6 worm cellular contexts compared by ENCODE assay signal in genomic region chrX:10216344-10216743, ce11.
A peak's percentile ranks its signal among the peaks of the same experiment; 100 is the strongest.
TF ChIP-seq lines count a peak whose summit lies in the region.

No protein-coding gene starts in this region.

TF ChIP-seq in whole organism, L1 larva, 84 proteins besides CTCF, POLR2A, EP300 and RAD21 (continues in another document):
- TF ChIP-seq snpc-4 (tag; optimal IDR thresholded peaks at IDR 0.05; lab: Kevin White, UChicago): no peak
- TF ChIP-seq efl-1 (optimal IDR thresholded peaks at IDR 0.05; lab: Kevin White, UChicago): no peak
- TF ChIP-seq efl-1 (GFP tag; optimal IDR thresholded peaks at IDR 0.05 in 1 of 2; lab: Kevin White, UChicago): peak in 1 of 2 experiments; percentile 61
- peak; percentile 8 for TF ChIP-seq nhr-20 (tag; optimal IDR thresholded peaks at IDR 0.05; lab: Kevin White, UChicago)
- TF ChIP-seq elt-2 (tag; optimal IDR thresholded peaks at IDR 0.05; lab: Kevin White, UChicago): peak; percentile 55
- TF ChIP-seq lin-14 (GFP tag; optimal IDR thresholded peaks at IDR 0.05; lab: Kevin White, UChicago): no peak
- TF ChIP-seq isw-1 (GFP tag; IDR thresholded peaks at IDR 0.05; lab: Robert Waterston, UW): no peak
- TF ChIP-seq ets-5 (GFP tag; IDR thresholded peaks at IDR 0.05; lab: Robert Waterston, UW): no peak
- TF ChIP-seq mdl-1 (tag; optimal IDR thresholded peaks at IDR 0.05; lab: Kevin White, UChicago): no peak
- no peak for TF ChIP-seq C04F5.9 (tag; optimal IDR thresholded peaks at IDR 0.05; lab: Kevin White, UChicago)
- TF ChIP-seq lin-35 (GFP tag; optimal IDR thresholded peaks at IDR 0.05; lab: Kevin White, UChicago): peak in 1 of 2 experiments; percentile 31
- no peak for TF ChIP-seq C16A3.4 (tag; optimal IDR thresholded peaks at IDR 0.05; lab: Kevin White, UChicago)
- TF ChIP-seq lsy-2 (tag; optimal IDR thresholded peaks at IDR 0.05; lab: Kevin White, UChicago): no peak
- no peak for TF ChIP-seq mab-9 (GFP tag; IDR thresholded peaks at IDR 0.05; lab: Robert Waterston, UW)
- TF ChIP-seq nhr-47 (tag; optimal IDR thresholded peaks at IDR 0.05; lab: Kevin White, UChicago): no peak
- no peak for TF ChIP-seq C34B4.2 (tag; optimal IDR thresholded peaks at IDR 0.05; lab: Kevin White, UChicago)

TF ChIP-seq in whole organism, L2 larva, 48 proteins besides CTCF, POLR2A, EP300 and RAD21:
- TF ChIP-seq fos-1 (tag; optimal IDR thresholded peaks at IDR 0.05; lab: Kevin White, UChicago) (peak; percentile 36), unc-55 (GFP tag; optimal IDR thresholded peaks at IDR 0.05; lab: Kevin White, UChicago) (peak; percentile 37), nhr-21 (tag; optimal IDR thresholded peaks at IDR 0.05; lab: Kevin White, UChicago) (no peak), crh-2 (tag; optimal IDR thresholded peaks at IDR 0.05; lab: Kevin White, UChicago) (peak; percentile 44)
TF ChIP-seq in whole organism, L2 larva: peak in this region for 3.

TF ChIP-seq in whole organism, L3 larva, 47 proteins besides CTCF, POLR2A, EP300 and RAD21:
- TF ChIP-seq egl-27 (tag; optimal IDR thresholded peaks at IDR 0.05; lab: Kevin White, UChicago) (no peak), lin-39 (tag; optimal IDR thresholded peaks at IDR 0.05; lab: Kevin White, UChicago) (no peak), lin-15B (tag; optimal IDR thresholded peaks at IDR 0.05; lab: Kevin White, UChicago) (no peak), nhr-28 (tag; optimal IDR thresholded peaks at IDR 0.05; lab: Kevin White, UChicago) (peak; percentile 52), skn-1 (tag; optimal IDR thresholded peaks at IDR 0.05; lab: Kevin White, UChicago) (no peak), nhr-43 (tag; optimal IDR thresholded peaks at IDR 0.05; lab: Kevin White, UChicago; ENCODE audit: poor library complexity, severe bottlenecking) (peak; percentile 80), pqm-1 (tag; optimal IDR thresholded peaks at IDR 0.05; lab: Kevin White, UChicago) (peak; percentile 51), ama-1 (optimal IDR thresholded peaks at IDR 0.05; lab: Kevin White, UChicago) (no peak), eor-1 (tag; optimal IDR thresholded peaks at IDR 0.05; lab: Kevin White, UChicago) (no peak), ceh-28 (tag; optimal IDR thresholded peaks at IDR 0.05; lab: Kevin White, UChicago) (no peak), aly-2 (tag; optimal IDR thresholded peaks at IDR 0.05; lab: Kevin White, UChicago) (no peak), elt-2 (tag; optimal IDR thresholded peaks at IDR 0.05; lab: Kevin White, UChicago) (peak; percentile 78)

TF ChIP-seq in whole organism, L4 larva, 104 proteins besides CTCF, POLR2A, EP300 and RAD21 (continues in another document):
- TF ChIP-seq aly-2 (tag; optimal IDR thresholded peaks at IDR 0.05; lab: Kevin White, UChicago): no peak
- peak; percentile 52 for TF ChIP-seq hlh-30 (tag; optimal IDR thresholded peaks at IDR 0.05; lab: Kevin White, UChicago; ENCODE audit: insufficient read depth)
- TF ChIP-seq tra-1 (GFP tag; IDR thresholded peaks at IDR 0.05; lab: Robert Waterston, UW): 0 out of 2 replicates have a peak, but pooled peaks have one; percentile 22
- TF ChIP-seq fkh-10 (GFP tag; optimal IDR thresholded peaks at IDR 0.05; lab: Kevin White, UChicago): no peak
- TF ChIP-seq mdl-1 (tag; optimal IDR thresholded peaks at IDR 0.05; lab: Kevin White, UChicago): peak in 1 of 2 experiments; percentile 8
- TF ChIP-seq T20F7.1 (GFP tag; optimal IDR thresholded peaks at IDR 0.05; lab: Kevin White, UChicago): no peak
- TF ChIP-seq daf-16 (GFP tag; optimal IDR thresholded peaks at IDR 0.05; lab: Kevin White, UChicago): no peak
- peak; percentile 71 for TF ChIP-seq daf-16 (tag; optimal IDR thresholded peaks at IDR 0.05; lab: Kevin White, UChicago)
- peak; percentile 10; the same call in 1 of the 2 replicates for TF ChIP-seq T26A8.4 (GFP tag; IDR thresholded peaks at IDR 0.05; lab: Robert Waterston, UW)
- TF ChIP-seq hlh-11 (tag; optimal IDR thresholded peaks at IDR 0.05; lab: Kevin White, UChicago): peak; percentile 65
- TF ChIP-seq nhr-77 (tag; optimal IDR thresholded peaks at IDR 0.05; lab: Kevin White, UChicago): peak; percentile 18
- no peak for TF ChIP-seq hmg-1.1 (GFP tag; IDR thresholded peaks at IDR 0.05; lab: Robert Waterston, UW)
- peak; percentile 84 for TF ChIP-seq nhr-28 (tag; optimal IDR thresholded peaks at IDR 0.05; lab: Kevin White, UChicago)
- peak; percentile 33; the same call in 1 of the 2 replicates for TF ChIP-seq ceh-20 (GFP tag; IDR thresholded peaks at IDR 0.05; lab: Robert Waterston, UW)
- no peak for TF ChIP-seq F26F4.8 (GFP tag; conservative IDR thresholded peaks at IDR 0.05; lab: Robert Waterston, UW)
- TF ChIP-seq D1046.2 (GFP tag; IDR thresholded peaks at IDR 0.05; lab: Robert Waterston, UW): no peak
- peak; percentile 85 for TF ChIP-seq php-3 (GFP tag; IDR thresholded peaks at IDR 0.05; lab: Robert Waterston, UW)
- no peak for TF ChIP-seq lin-38 (GFP tag; IDR thresholded peaks at IDR 0.05; lab: Robert Waterston, UW)
- no peak for TF ChIP-seq attf-4 (tag; optimal IDR thresholded peaks at IDR 0.05; lab: Kevin White, UChicago)
- TF ChIP-seq mxl-3 (GFP tag; optimal IDR thresholded peaks at IDR 0.05; lab: Kevin White, UChicago): peak; percentile 36
- TF ChIP-seq ceh-28 (tag; optimal IDR thresholded peaks at IDR 0.05; lab: Kevin White, UChicago): no peak

TF ChIP-seq in whole organism, late embryonic, 69 proteins besides CTCF, POLR2A, EP300 and RAD21:
- TF ChIP-seq pqm-1 (tag; optimal IDR thresholded peaks at IDR 0.05; lab: Kevin White, UChicago) (no peak), elt-2 (tag; optimal IDR thresholded peaks at IDR 0.05; lab: Kevin White, UChicago) (peak; percentile 52)

TF ChIP-seq in whole organism, young adult, 124 proteins besides CTCF, POLR2A, EP300 and RAD21:
- TF ChIP-seq F37B4.10 (GFP tag; IDR thresholded peaks at IDR 0.05; lab: Robert Waterston, UW): no peak
- peak; percentile 36 for TF ChIP-seq nhr-80 (tag; optimal IDR thresholded peaks at IDR 0.05; lab: Kevin White, UChicago)
- no peak for TF ChIP-seq T26A5.8 (tag; optimal IDR thresholded peaks at IDR 0.05; lab: Kevin White, UChicago)
TF ChIP-seq in whole organism, young adult: peak in this region for 1.
